Worm (Caenorhabditis elegans) whole organism, young adult: ENCODE results near the gene mat-3.

ENCODE experiments used
- F22D6.2 ChIP-seq: sonication (generic microtip); optimal IDR thresholded peaks from 2 replicates; lab custom pipeline; 2016; ENCODE audit warnings: mild to moderate bottlenecking, missing genetic modification characterization, missing compliant biosample characterization
- ama-1 ChIP-seq, 3 experiments: fragments of 150-350 bp in 1 of 3; sonication (generic microtip) in 2 of 3; optimal IDR thresholded peaks; 2 replicates each; lab custom pipeline; 2014 to 2018; ENCODE audit warnings: missing biosample characterization in 2 of 3, missing genetic modification characterization in 2 of 3, missing genetic modification reagents in 2 of 3
- cebp-2 ChIP-seq: fragments of 200-800 bp; sonication (Bioruptor generic); IDR thresholded peaks from 2 replicates; pipeline ENCODE4 v1.3.6; 2022; ENCODE audit warnings: missing genetic modification characterization, missing compliant biosample characterization
- madf-3 ChIP-seq: fragments of 200-800 bp; sonication (Bioruptor generic); IDR thresholded peaks from 2 replicates; pipeline ENCODE4 v1.3.6; 2022; ENCODE audit warnings: missing genetic modification reagents, missing genetic modification characterization, missing compliant biosample characterization
- zfh-2 ChIP-seq: fragments of 200-800 bp; sonication (Bioruptor generic); conservative IDR thresholded peaks from 2 replicates; pipeline ENCODE4 v1.3.6; 2022; ENCODE audit warnings: missing genetic modification reagents, missing genetic modification characterization, missing compliant biosample characterization

DNA sequence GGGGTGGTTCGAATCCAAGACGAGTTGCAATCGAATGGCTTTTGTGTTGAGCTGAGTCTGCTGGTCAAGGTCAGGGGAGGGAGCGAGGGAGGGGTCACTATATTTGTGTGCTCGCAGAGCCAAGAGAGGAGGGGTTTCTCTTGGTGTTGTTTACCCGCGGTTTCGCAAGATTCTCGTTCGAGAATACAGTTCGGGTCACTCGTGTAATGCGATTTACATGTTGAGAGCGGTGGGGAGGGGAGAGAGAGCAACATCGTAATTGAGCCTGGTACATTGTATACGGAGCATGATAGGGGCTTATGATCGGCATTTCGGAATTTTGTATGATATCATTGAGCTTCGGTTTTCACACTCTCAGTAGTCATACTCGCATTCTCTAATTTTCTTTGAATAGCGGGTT is 36.9 kb downstream of the mat-3 start, which contains the start of gene F30H5.3:
- TF ChIP-seq ama-1 (optimal IDR thresholded peaks at IDR 0.05; lab: Kevin White, UChicago) (no peak), ama-1 (GFP tag; optimal IDR thresholded peaks at IDR 0.05; lab: Kevin White, UChicago) (no peak), zfh-2 (0 out of 2 replicates have a peak, but pooled peaks have one; percentile 24), madf-3 (GFP tag; lab: Robert Waterston, UW) (no peak), F22D6.2 (no peak), cebp-2 (GFP tag; lab: Robert Waterston, UW) (no peak)
